Fruit fly (Drosophila melanogaster) whole organism, wandering third instar larva: ENCODE data around the gene Gclc.

Source experiments
- CG32264 ChIP-seq: fragments of 200-800 bp; sonication (Bioruptor generic); optimal IDR thresholded peaks from 2 replicates; lab custom pipeline; 2016; ENCODE audit warnings: missing biosample characterization, missing genetic modification characterization
- CG9705 ChIP-seq: fragments of 200-800 bp; sonication (Bioruptor generic); optimal IDR thresholded peaks from 2 replicates; lab custom pipeline; 2018; ENCODE audit warnings: missing biosample characterization, mild to moderate bottlenecking, missing genetic modification characterization
- GATAd ChIP-seq: sonication (Bioruptor generic); optimal IDR thresholded peaks from 2 replicates; lab custom pipeline; 2016; ENCODE audit warnings: missing biosample characterization, missing genetic modification characterization
- HLH106 ChIP-seq: fragments of 200-800 bp; optimal IDR thresholded peaks from 3 replicates; lab custom pipeline; 2019; ENCODE audit warnings: missing biosample characterization, mild to moderate bottlenecking, missing genetic modification characterization, moderate library complexity
- Hnf4 ChIP-seq: fragments of 200-800 bp; sonication (Bioruptor generic); optimal IDR thresholded peaks from 2 replicates; lab custom pipeline; 2016; ENCODE audit warnings: missing biosample characterization, mild to moderate bottlenecking, missing genetic modification characterization
- Hr78 ChIP-seq: fragments of >200 bp; optimal IDR thresholded peaks from 2 replicates; lab custom pipeline; 2017; ENCODE audit warnings: missing biosample characterization, missing genetic modification characterization
- Jra ChIP-seq: sonication (Bioruptor generic); optimal IDR thresholded peaks from 2 replicates; lab custom pipeline; 2016; ENCODE audit warnings: missing biosample characterization, missing genetic modification characterization
- Mio ChIP-seq: sonication (Bioruptor generic); optimal IDR thresholded peaks from 2 replicates; lab custom pipeline; 2016; ENCODE audit warnings: missing biosample characterization, missing genetic modification characterization
- Myc ChIP-seq: fragments of >200 bp; optimal IDR thresholded peaks from 2 replicates; lab custom pipeline; 2017
- OdsH ChIP-seq: fragments of 200-800 bp; sonication (Bioruptor generic); optimal IDR thresholded peaks from 2 replicates; lab custom pipeline; 2016; ENCODE audit warnings: missing biosample characterization, mild to moderate bottlenecking, missing genetic modification characterization
- Rel ChIP-seq, 2 experiments: fragments of 200-800 bp; sonication (Bioruptor generic) in 1 of 2; optimal IDR thresholded peaks; 2 replicates in 1 of 2; 3 replicates in 1 of 2; lab custom pipeline; 2016 to 2019; ENCODE audit warnings: mild to moderate bottlenecking in 2 of 2, missing biosample characterization in 2 of 2, missing genetic modification characterization in 2 of 2, moderate library complexity in 1 of 2
- Sp1 ChIP-seq: fragments of 200-800 bp; sonication (Bioruptor generic); optimal IDR thresholded peaks from 3 replicates; lab custom pipeline; 2019; ENCODE audit warnings: missing biosample characterization, mild to moderate bottlenecking, missing genetic modification characterization, moderate library complexity
- Vsx2 ChIP-seq: fragments of 200-300, 225-300 bp; sonication (Bioruptor generic); optimal IDR thresholded peaks from 2 replicates; lab custom pipeline; 2018; ENCODE audit warnings: missing biosample characterization, missing genetic modification characterization; ENCODE audit not compliant: partially characterized antibody
- br ChIP-seq: fragments of 200-800 bp; sonication (Bioruptor generic); optimal IDR thresholded peaks from 2 replicates; lab custom pipeline; 2016; ENCODE audit warnings: missing biosample characterization, missing genetic modification characterization
- brk ChIP-seq: fragments of 200-800 bp; sonication (Bioruptor generic); optimal IDR thresholded peaks from 2 replicates; lab custom pipeline; 2016; ENCODE audit warnings: missing biosample characterization, mild to moderate bottlenecking, missing genetic modification characterization
- dl ChIP-seq, 2 experiments: fragments of 175-275, 200-275 bp in 1 of 2; fragments of 200-275 bp in 1 of 2; sonication (Bioruptor generic); optimal IDR thresholded peaks; lab custom pipeline; 2018; ENCODE audit warnings: mild to moderate bottlenecking in 2 of 2, missing biosample characterization in 2 of 2, missing genetic modification characterization in 2 of 2, moderate library complexity in 2 of 2; ENCODE audit not compliant: partially characterized antibody in 2 of 2, insufficient read depth in 1 of 2
- dmrt93B ChIP-seq: fragments of 200-800 bp; sonication (Bioruptor generic); optimal IDR thresholded peaks from 2 replicates; lab custom pipeline; 2018; ENCODE audit warnings: missing biosample characterization, mild to moderate bottlenecking, missing genetic modification characterization
- dsf ChIP-seq: sonication (Bioruptor generic); optimal IDR thresholded peaks from 2 replicates; lab custom pipeline; 2016; ENCODE audit warnings: missing biosample characterization, missing genetic modification characterization, borderline replicate concordance
- ey ChIP-seq: fragments of 200-800 bp; sonication (Bioruptor generic); optimal IDR thresholded peaks from 2 replicates; lab custom pipeline; 2016; ENCODE audit warnings: missing biosample characterization, missing genetic modification characterization
- foxo ChIP-seq, 2 experiments: fragments of 200-800 bp; sonication (Bioruptor generic); optimal IDR thresholded peaks; 2 replicates in 1 of 2; 3 replicates in 1 of 2; lab custom pipeline; 2016 to 2017; ENCODE audit warnings: missing biosample characterization in 2 of 2, missing genetic modification characterization in 2 of 2
- fru ChIP-seq: fragments of 200-800 bp; sonication (Bioruptor generic); optimal IDR thresholded peaks from 3 replicates; lab custom pipeline; 2016; ENCODE audit warnings: missing biosample characterization, mild to moderate bottlenecking, missing genetic modification characterization
- h ChIP-seq: fragments of 200-800 bp; sonication (Bioruptor generic); optimal IDR thresholded peaks from 3 replicates; lab custom pipeline; 2016; ENCODE audit warnings: missing biosample characterization, mild to moderate bottlenecking, missing genetic modification characterization
- jim ChIP-seq: fragments of 175-275, 200-325 bp; sonication (Bioruptor generic); optimal IDR thresholded peaks from 2 replicates; lab custom pipeline; 2016; ENCODE audit warnings: missing biosample characterization, mild to moderate bottlenecking, missing genetic modification characterization
- psq ChIP-seq: fragments of 200-800 bp; sonication (Bioruptor generic); optimal IDR thresholded peaks from 3 replicates; lab custom pipeline; 2017; ENCODE audit warnings: missing biosample characterization, mild to moderate bottlenecking, missing genetic modification characterization, moderate library complexity
- rgr ChIP-seq: fragments of 200-800 bp; sonication (Bioruptor generic); optimal IDR thresholded peaks from 3 replicates; lab custom pipeline; 2016; ENCODE audit warnings: missing biosample characterization, mild to moderate bottlenecking, missing genetic modification characterization
- sv ChIP-seq: fragments of 200-800 bp; sonication (Bioruptor generic); optimal IDR thresholded peaks from 3 replicates; lab custom pipeline; 2016; ENCODE audit warnings: missing biosample characterization, missing genetic modification characterization
- tai ChIP-seq: sonication (Bioruptor generic); optimal IDR thresholded peaks from 2 replicates; lab custom pipeline; 2016; ENCODE audit warnings: missing biosample characterization, missing genetic modification characterization
- woc ChIP-seq: sonication (Bioruptor generic); optimal IDR thresholded peaks from 2 replicates; lab custom pipeline; 2016; ENCODE audit warnings: missing biosample characterization, mild to moderate bottlenecking, missing genetic modification characterization

The Gclc gene

DNA sequence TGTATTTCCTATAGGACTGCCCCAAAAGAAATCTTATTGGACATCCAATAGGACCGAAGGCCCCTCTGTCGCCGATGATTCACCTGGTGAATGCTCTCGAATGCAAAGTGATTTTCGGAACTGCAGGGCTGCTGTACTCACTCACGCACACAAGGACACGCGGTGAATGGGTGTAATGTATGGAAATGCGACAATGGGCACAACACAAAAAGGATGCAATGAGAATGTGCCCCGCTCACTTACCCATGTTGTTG is 15.2 kb downstream of the Gclc start:
- TF ChIP-seq sv (no peak), Mio (GFP tag; lab: Kevin White, UChicago) (no peak), jim (GFP tag; lab: Kevin White, UChicago) (no peak), CG32264 (GFP tag; lab: Kevin White, UChicago) (no peak), br (no peak), Hr78 (GFP tag; lab: Kevin White, UChicago) (no peak), dl (GFP tag; optimal IDR thresholded peaks at IDR 0.05; lab: Kevin White, UChicago; ENCODE audit: insufficient read depth in 1 of 2, partially characterized antibody in 2 of 2) (no peak), Sp1 (GFP tag; lab: Kevin White, UChicago) (no peak), HLH106 (tag; lab: Kevin White, UChicago) (no peak), GATAd (GFP tag; lab: Kevin White, UChicago) (no peak), foxo (GFP tag; optimal IDR thresholded peaks at IDR 0.05; lab: Kevin White, UChicago) (no peak)

DNA sequence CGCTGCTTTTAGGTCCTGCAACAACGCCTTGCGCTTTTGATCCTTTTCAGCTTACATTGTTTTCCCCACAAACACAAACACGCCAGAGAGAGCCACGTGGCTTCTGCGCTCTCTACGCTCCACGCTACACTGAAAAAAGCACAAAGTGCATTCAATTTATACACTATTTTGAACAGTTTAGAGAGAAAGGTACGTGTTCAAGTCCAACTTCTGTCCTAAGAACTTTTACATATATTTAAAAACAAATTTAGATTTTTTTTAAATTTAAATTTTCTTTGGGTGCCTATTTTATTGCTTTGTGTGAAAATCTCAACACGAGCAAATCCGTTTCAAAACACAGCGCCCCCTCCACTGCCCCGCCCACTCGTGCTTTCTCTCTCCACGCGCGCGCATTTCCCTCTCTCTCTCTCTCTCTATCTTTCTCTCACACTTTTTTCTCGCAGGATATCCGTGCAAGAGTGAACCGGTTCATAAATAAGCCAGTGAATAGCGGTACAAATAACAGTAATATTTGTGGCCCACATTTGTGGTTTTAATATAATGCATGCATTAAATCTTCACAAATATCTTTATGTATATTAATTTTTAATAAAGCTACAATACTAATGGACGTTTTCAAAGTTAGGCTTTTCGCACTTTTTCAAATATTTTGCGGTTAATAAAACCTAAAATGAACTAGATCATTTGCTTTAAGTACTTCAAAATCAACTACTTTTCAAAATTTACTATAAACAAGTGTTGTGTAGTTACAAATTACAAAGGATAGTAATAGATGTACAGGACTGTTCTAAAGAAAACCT is 15.7 kb downstream of the Gclc start:
- TF ChIP-seq Myc (lab: Kevin White, UChicago) (no peak), br (peak; percentile 66), CG9705 (GFP tag; lab: Kevin White, UChicago) (no peak), Hnf4 (peak; percentile 57), foxo (GFP tag; optimal IDR thresholded peaks at IDR 0.05; lab: Kevin White, UChicago) (peak in 1 of 2 experiments; percentile 77), h (GFP tag; lab: Kevin White, UChicago) (peak; percentile 82), Mio (GFP tag; lab: Kevin White, UChicago) (no peak), fru (GFP tag; lab: Kevin White, UChicago) (peak; percentile 72), sv (peak; percentile 63), Sp1 (GFP tag; lab: Kevin White, UChicago) (peak; percentile 68), OdsH (GFP tag; lab: Kevin White, UChicago) (peak; percentile 63), woc (peak; percentile 50), rgr (GFP tag; lab: Kevin White, UChicago) (peak; percentile 82), ey (GFP tag; lab: Kevin White, UChicago) (peak; percentile 65), HLH106 (tag; lab: Kevin White, UChicago) (peak; percentile 70), Jra (GFP tag; lab: Kevin White, UChicago) (no peak), psq (GFP tag; lab: Kevin White, UChicago) (peak; percentile 61), brk (peak; percentile 64), dmrt93B (GFP tag; lab: Kevin White, UChicago) (peak; percentile 33)

DNA sequence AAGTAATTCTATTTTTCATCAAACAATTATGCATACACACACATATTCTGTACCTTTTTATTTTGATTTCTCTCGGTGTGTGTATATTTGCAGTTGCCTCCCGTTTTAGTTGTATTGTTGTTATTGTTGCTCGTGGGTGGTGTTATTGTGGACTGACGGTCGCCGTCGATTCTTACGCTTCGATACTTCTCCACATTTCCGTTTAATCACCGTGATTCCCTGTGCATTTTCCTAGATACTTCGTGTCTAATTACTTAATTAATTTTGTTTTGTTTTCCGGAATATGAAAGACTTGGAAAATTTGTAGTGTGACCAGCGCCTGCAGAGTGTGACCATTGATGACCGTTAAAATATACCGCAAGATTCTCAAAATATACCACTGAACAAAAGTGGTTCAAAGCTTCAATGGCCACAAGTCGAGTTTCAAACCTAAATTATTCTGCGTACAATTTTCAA is 22.2 kb downstream of the Gclc start, which contains the start of gene UbcE2H:
UbcE2H (minus strand) TSS at position 343 of the 456 bp plus-strand sequence.
- TF ChIP-seq Jra (GFP tag; lab: Kevin White, UChicago) (no peak), Rel (GFP tag; optimal IDR thresholded peaks at IDR 0.05; lab: Kevin White, UChicago) (no peak), Rel (tag; optimal IDR thresholded peaks at IDR 0.05; lab: Kevin White, UChicago) (peak; percentile 3), fru (GFP tag; lab: Kevin White, UChicago) (peak; percentile 16)

DNA sequence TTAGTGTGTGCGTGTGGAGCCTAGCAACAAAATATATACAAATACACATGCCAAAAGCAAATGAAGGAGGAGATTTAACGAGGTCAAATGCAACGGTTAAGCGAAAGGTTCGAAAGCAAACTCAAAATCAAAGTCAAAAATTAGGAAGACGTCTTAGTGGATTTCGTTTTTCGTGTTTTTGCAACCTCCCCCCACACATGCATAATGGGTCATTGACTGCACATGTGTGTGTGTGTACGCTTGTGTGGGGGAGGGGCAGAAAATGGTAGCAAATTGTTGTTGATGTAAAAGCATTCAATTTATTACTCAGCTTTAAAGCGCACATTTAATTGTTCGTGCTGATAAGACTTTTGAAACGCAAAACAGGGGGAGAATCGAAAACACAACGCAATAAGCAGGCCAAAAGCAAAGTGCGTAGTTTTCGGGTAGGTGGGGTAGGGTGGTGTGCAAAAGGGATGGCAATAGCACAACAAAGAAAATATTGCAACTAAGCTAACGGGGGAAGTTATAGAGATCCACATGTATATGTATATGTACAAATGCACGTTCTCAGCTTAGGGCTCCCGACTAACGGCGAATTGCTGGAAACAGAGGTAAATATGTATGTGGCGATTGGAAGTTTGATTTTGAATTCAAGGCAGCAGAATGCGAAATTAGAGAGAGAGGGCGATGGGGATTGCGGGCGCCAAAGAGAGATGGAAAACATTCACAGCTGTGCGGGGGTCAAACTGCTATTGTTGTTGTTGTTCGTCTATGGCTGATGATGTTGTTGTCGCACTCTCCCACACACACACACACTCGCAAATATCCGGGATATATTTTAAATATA is 22.8 kb downstream of the Gclc start:
- TF ChIP-seq CG9705 (GFP tag; lab: Kevin White, UChicago) (no peak), tai (peak; percentile 20), Rel (GFP tag; optimal IDR thresholded peaks at IDR 0.05; lab: Kevin White, UChicago) (no peak), Rel (tag; optimal IDR thresholded peaks at IDR 0.05; lab: Kevin White, UChicago) (peak; percentile 89), Vsx2 (GFP tag; lab: Kevin White, UChicago) (no peak), woc (no peak), jim (GFP tag; lab: Kevin White, UChicago) (no peak), dsf (GFP tag; lab: Kevin White, UChicago) (no peak)
